1 fruit fly cellular context compared by ENCODE assay signal in the genomic region with DNA sequence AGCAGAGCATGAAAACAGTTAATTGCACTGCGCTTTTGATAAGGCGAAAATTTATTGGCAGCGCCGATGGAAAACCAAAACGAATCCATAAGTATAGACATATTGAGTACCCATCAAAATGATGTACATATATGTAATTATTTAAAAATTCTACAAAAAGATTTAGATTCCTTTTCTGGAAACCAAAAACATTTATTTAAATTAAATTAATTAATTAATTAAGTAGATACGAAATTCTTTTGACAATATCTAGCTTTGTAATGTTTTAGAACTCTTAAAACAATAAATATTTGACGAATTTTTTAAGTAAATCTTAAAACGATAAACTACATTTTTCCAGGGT.
TF ChIP-seq lines count a peak whose summit lies in the region.

No protein-coding gene starts in this region.

TF ChIP-seq in whole organism, embryonic, 481 proteins besides CTCF, POLR2A, EP300 and RAD21 (continued from another document):
- TF ChIP-seq bbx (GFP tag; IDR thresholded peaks at IDR 0.05; lab: Robert Waterston, UW; ENCODE audit: partially characterized antibody) (no peak), bsh (GFP tag; optimal IDR thresholded peaks at IDR 0.05; lab: Kevin White, UChicago) (no peak), Dip2 (GFP tag; IDR thresholded peaks at IDR 0.05; lab: Robert Waterston, UW) (no peak), CG10267 (tag; optimal IDR thresholded peaks at IDR 0.05; lab: Kevin White, UChicago) (peak; percentile 1), CG15269 (tag; optimal IDR thresholded peaks at IDR 0.05; lab: Kevin White, UChicago) (no peak), gsb-n (tag; optimal IDR thresholded peaks at IDR 0.05; lab: Kevin White, UChicago) (peak; percentile 41), CG6683 (GFP tag; optimal IDR thresholded peaks at IDR 0.05; lab: Kevin White, UChicago) (no peak), nmo (GFP tag; optimal IDR thresholded peaks at IDR 0.05; lab: Kevin White, UChicago) (peak; percentile 1), row (GFP tag; IDR thresholded peaks at IDR 0.05; lab: Robert Waterston, UW) (peak; percentile 26; the same call in 1 of the 3 replicates), Kr (GFP tag; optimal IDR thresholded peaks at IDR 0.05; lab: Kevin White, UChicago) (no peak), CG11504 (tag; optimal IDR thresholded peaks at IDR 0.05; lab: Kevin White, UChicago) (peak; percentile 18)
TF ChIP-seq in whole organism, embryonic: peak in this region for 15.
